Worm (Caenorhabditis elegans): Measurements from ENCODE around the gene C14C11.2.

- no peak for TF ChIP-seq ztf-22 (GFP tag; optimal IDR thresholded peaks at IDR 0.05)
- no peak for TF ChIP-seq rec-8 (tag; optimal IDR thresholded peaks at IDR 0.05)
Observed at ce11 chrV:5647359-5647758, 13.6 kb upstream of the C14C11.2 start, which contains the start of gene C14C11.4.

All from whole organism, young adult.